Worm (Caenorhabditis elegans) whole organism, mixed stage, embryonic: Measurements from ENCODE around the gene C41H7.2.

ENCODE experiments used
- M03D4.4 ChIP-seq: sonication (generic microtip); optimal IDR thresholded peaks from 2 replicates; lab custom pipeline; 2017; ENCODE audit warnings: mild to moderate bottlenecking, missing genetic modification characterization, missing compliant biosample characterization
- bed-3 ChIP-seq: fragments of 200-800 bp; sonication (Bioruptor generic); optimal IDR thresholded peaks from 3 replicates; lab custom pipeline; 2018; ENCODE audit warnings: mild to moderate bottlenecking, missing genetic modification characterization, moderate library complexity, missing compliant biosample characterization
- blmp-1 ChIP-seq: fragments of 150-350 bp; optimal IDR thresholded peaks from 2 replicates; lab custom pipeline; 2014; ENCODE audit warnings: missing biosample characterization, missing genetic modification characterization
- ceh-39 ChIP-seq: fragments of 150-350 bp; optimal IDR thresholded peaks from 2 replicates; lab custom pipeline; 2014; ENCODE audit warnings: missing biosample characterization, missing genetic modification characterization
- ceh-43 ChIP-seq: fragments of 200-800 bp; sonication (Bioruptor generic); optimal IDR thresholded peaks from 2 replicates; lab custom pipeline; 2018; ENCODE audit warnings: mild to moderate bottlenecking, missing genetic modification characterization, moderate library complexity, missing compliant biosample characterization
- ceh-83 ChIP-seq: fragments of 200-800 bp; sonication (Bioruptor generic); optimal IDR thresholded peaks from 2 replicates; lab custom pipeline; 2018; ENCODE audit warnings: mild to moderate bottlenecking, missing genetic modification characterization, missing compliant biosample characterization
- ces-1 ChIP-seq: fragments of 150-350 bp; optimal IDR thresholded peaks from 2 replicates; lab custom pipeline; 2014; ENCODE audit warnings: missing biosample characterization, missing genetic modification reagents, missing genetic modification characterization
- cnd-1 ChIP-seq: fragments of 200-800 bp; sonication (Bioruptor generic); optimal IDR thresholded peaks from 2 replicates; lab custom pipeline; 2018; ENCODE audit warnings: mild to moderate bottlenecking, missing genetic modification characterization, missing compliant biosample characterization
- drap-1 ChIP-seq: fragments of 200-800 bp; sonication (Bioruptor generic); optimal IDR thresholded peaks from 3 replicates; lab custom pipeline; 2018; ENCODE audit warnings: mild to moderate bottlenecking, missing genetic modification characterization, missing compliant biosample characterization
- elt-1 ChIP-seq: sonication (generic microtip); optimal IDR thresholded peaks from 2 replicates; lab custom pipeline; 2017; ENCODE audit warnings: missing genetic modification characterization, mild to moderate bottlenecking, missing compliant biosample characterization, antibody characterized with exemption, moderate library complexity, borderline replicate concordance; ENCODE audit not compliant: insufficient read depth
- elt-3 ChIP-seq: fragments of 150-350 bp; optimal IDR thresholded peaks from 2 replicates; lab custom pipeline; 2014; ENCODE audit warnings: missing biosample characterization, missing genetic modification characterization
- flh-1 ChIP-seq: fragments of 200-800 bp; sonication (Bioruptor generic); optimal IDR thresholded peaks from 2 replicates; lab custom pipeline; 2018; ENCODE audit warnings: mild to moderate bottlenecking, missing genetic modification characterization, moderate library complexity, missing compliant biosample characterization
- ham-2 ChIP-seq: fragments of 200-800 bp; sonication (Bioruptor generic); optimal IDR thresholded peaks from 2 replicates; lab custom pipeline; 2018; ENCODE audit warnings: mild to moderate bottlenecking, missing genetic modification characterization, missing compliant biosample characterization
- hlh-1 ChIP-seq: fragments of 150-350 bp; optimal IDR thresholded peaks from 2 replicates; lab custom pipeline; 2014; ENCODE audit warnings: missing biosample characterization, missing genetic modification reagents, missing genetic modification characterization
- lin-13 ChIP-seq: fragments of 150-350 bp; optimal IDR thresholded peaks from 2 replicates; lab custom pipeline; 2014; ENCODE audit warnings: missing biosample characterization, missing genetic modification characterization
- lin-32 ChIP-seq: fragments of 200-800 bp; sonication (Bioruptor generic); optimal IDR thresholded peaks from 2 replicates; lab custom pipeline; 2018; ENCODE audit warnings: mild to moderate bottlenecking, missing genetic modification characterization, missing compliant biosample characterization
- lsy-2 ChIP-seq: fragments of 150-350 bp; optimal IDR thresholded peaks from 2 replicates; lab custom pipeline; 2014; ENCODE audit warnings: missing biosample characterization, missing genetic modification characterization
- mab-5 ChIP-seq: fragments of 150-350 bp; optimal IDR thresholded peaks from 2 replicates; lab custom pipeline; 2014; ENCODE audit warnings: missing biosample characterization, missing genetic modification characterization
- mep-1 ChIP-seq: fragments of 150-350 bp; optimal IDR thresholded peaks from 2 replicates; lab custom pipeline; 2017; ENCODE audit warnings: missing biosample characterization, missing genetic modification reagents, missing genetic modification characterization, inconsistent platforms
- mls-2 ChIP-seq: sonication (generic microtip); optimal IDR thresholded peaks from 2 replicates; lab custom pipeline; 2016; ENCODE audit warnings: mild to moderate bottlenecking, missing genetic modification characterization, moderate library complexity, missing compliant biosample characterization
- nhr-12 ChIP-seq: fragments of 150-350 bp; optimal IDR thresholded peaks from 2 replicates; lab custom pipeline; 2014; ENCODE audit warnings: missing biosample characterization, missing genetic modification characterization
- nhr-2 ChIP-seq: fragments of 150-350 bp; optimal IDR thresholded peaks from 2 replicates; lab custom pipeline; 2014; ENCODE audit warnings: missing biosample characterization, missing genetic modification characterization
- nhr-237 ChIP-seq: fragments of 150-350 bp; optimal IDR thresholded peaks from 2 replicates; lab custom pipeline; 2014; ENCODE audit warnings: missing biosample characterization, missing genetic modification characterization
- nhr-28 ChIP-seq: fragments of 150-350 bp; optimal IDR thresholded peaks from 2 replicates; lab custom pipeline; 2014; ENCODE audit warnings: missing biosample characterization, missing genetic modification characterization
- nhr-76 ChIP-seq: sonication (generic microtip); optimal IDR thresholded peaks from 2 replicates; lab custom pipeline; 2017; ENCODE audit warnings: missing biosample characterization, missing genetic modification characterization
- pha-4 ChIP-seq: fragments of 150-350 bp; optimal IDR thresholded peaks from 2 replicates; lab custom pipeline; 2018; ENCODE audit warnings: missing biosample characterization, missing genetic modification reagents, missing genetic modification characterization
- sem-2 ChIP-seq: fragments of 200-800 bp; sonication (Bioruptor generic); optimal IDR thresholded peaks from 2 replicates; lab custom pipeline; 2018; ENCODE audit warnings: mild to moderate bottlenecking, missing genetic modification characterization, missing compliant biosample characterization
- snpc-4 ChIP-seq: fragments of 150-350 bp; optimal IDR thresholded peaks from 2 replicates; lab custom pipeline; 2014; ENCODE audit warnings: missing biosample characterization, missing genetic modification characterization
- sptf-1 ChIP-seq: sonication (generic microtip); optimal IDR thresholded peaks from 2 replicates; lab custom pipeline; 2017; ENCODE audit warnings: mild to moderate bottlenecking, missing genetic modification characterization, moderate library complexity, missing compliant biosample characterization
- tbx-8 ChIP-seq: fragments of 200-800 bp; sonication (Bioruptor generic); optimal IDR thresholded peaks from 2 replicates; lab custom pipeline; 2018; ENCODE audit warnings: mild to moderate bottlenecking, missing genetic modification characterization, moderate library complexity, missing compliant biosample characterization
- unc-120 ChIP-seq: sonication (generic microtip); optimal IDR thresholded peaks from 2 replicates; lab custom pipeline; 2017; ENCODE audit warnings: missing genetic modification characterization, missing compliant biosample characterization; ENCODE audit not compliant: poor library complexity, severe bottlenecking
- unc-39 ChIP-seq: fragments of 150-350 bp; optimal IDR thresholded peaks from 2 replicates; lab custom pipeline; 2014; ENCODE audit warnings: missing biosample characterization, missing genetic modification characterization
- unc-62 ChIP-seq: fragments of 150-350 bp; optimal IDR thresholded peaks from 2 replicates; lab custom pipeline; 2014; ENCODE audit warnings: missing biosample characterization, missing genetic modification reagents, missing genetic modification characterization
- zip-8 ChIP-seq: fragments of 150-350 bp; optimal IDR thresholded peaks from 2 replicates; lab custom pipeline; 2014; ENCODE audit warnings: missing biosample characterization, missing genetic modification characterization
- ztf-11 ChIP-seq: fragments of 150-350 bp; optimal IDR thresholded peaks from 2 replicates; lab custom pipeline; 2014; ENCODE audit warnings: missing biosample characterization, missing genetic modification characterization

Gene C41H7.2

ce11 chrII:2979061-2979460 is 35.6 kb upstream of the C41H7.2 start:
- TF ChIP-seq drap-1: no peak
- peak; percentile 36 for TF ChIP-seq ham-2 (GFP tag; lab: Kevin White, UChicago)
- TF ChIP-seq ceh-39: no peak

ce11 chrII:2984383-2984782 is 30.2 kb upstream of the C41H7.2 start:
- TF ChIP-seq cnd-1 (tag; lab: Kevin White, UChicago): no peak
- TF ChIP-seq, all 35 proteins: peak for 0

- TF ChIP-seq drap-1 (no peak), unc-62 (GFP tag; lab: Kevin White, UChicago) (no peak), nhr-28 (tag; lab: Kevin White, UChicago) (no peak), unc-39 (tag; lab: Kevin White, UChicago) (no peak), M03D4.4 (no peak), elt-3 (tag; lab: Kevin White, UChicago) (no peak), mls-2 (tag; lab: Kevin White, UChicago) (no peak), ceh-83 (GFP tag; lab: Kevin White, UChicago) (no peak), unc-120 (tag; lab: Kevin White, UChicago) (no peak), ham-2 (GFP tag; lab: Kevin White, UChicago) (no peak), nhr-237 (tag; lab: Kevin White, UChicago) (no peak), blmp-1 (tag; lab: Kevin White, UChicago) (no peak), hlh-1 (tag; lab: Kevin White, UChicago) (no peak), lin-32 (GFP tag; lab: Kevin White, UChicago) (no peak), nhr-2 (tag; lab: Kevin White, UChicago) (no peak), ces-1 (GFP tag; lab: Kevin White, UChicago) (no peak)
- TF ChIP-seq, all 35 proteins: peak for 0
Observed at ce11 chrII:2985446-2985845, 29.2 kb upstream of the C41H7.2 start.

DNA sequence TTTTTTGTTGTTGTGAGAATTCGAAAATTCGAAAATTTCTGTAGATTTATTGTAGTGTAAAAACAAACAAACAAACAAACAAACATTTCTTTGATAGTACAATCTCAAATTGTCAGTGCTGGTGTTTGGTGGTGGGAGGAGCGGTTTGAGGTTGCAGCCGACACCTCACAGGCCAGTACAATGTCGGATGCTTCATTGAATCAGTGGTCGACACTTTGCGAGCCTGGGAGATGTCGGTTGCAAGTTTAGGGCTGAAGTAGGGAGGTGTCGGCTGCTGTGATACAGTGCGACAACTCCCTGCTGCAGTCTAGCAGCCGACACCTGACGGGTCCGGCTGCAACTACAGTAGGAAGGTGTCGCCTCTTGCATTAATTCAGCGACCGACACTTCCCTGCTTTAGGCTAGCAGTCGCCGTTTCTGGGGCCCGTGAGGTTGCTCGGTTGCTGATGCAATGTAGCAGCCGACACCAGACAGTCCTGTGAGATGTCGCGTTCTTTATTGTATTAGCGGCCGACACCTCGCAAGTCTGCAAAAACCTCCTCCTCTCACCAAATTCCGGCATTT is 28.6 kb upstream of the C41H7.2 start:
- TF ChIP-seq tbx-8 (GFP tag; lab: Kevin White, UChicago) (no peak), nhr-76 (no peak), bed-3 (GFP tag; lab: Kevin White, UChicago) (no peak), ces-1 (GFP tag; lab: Kevin White, UChicago) (no peak), pha-4 (tag; lab: Kevin White, UChicago) (no peak), nhr-237 (tag; lab: Kevin White, UChicago) (no peak), nhr-28 (tag; lab: Kevin White, UChicago) (no peak), lin-32 (GFP tag; lab: Kevin White, UChicago) (no peak), lsy-2 (no peak), sptf-1 (tag; lab: Kevin White, UChicago) (no peak), drap-1 (no peak)

DNA sequence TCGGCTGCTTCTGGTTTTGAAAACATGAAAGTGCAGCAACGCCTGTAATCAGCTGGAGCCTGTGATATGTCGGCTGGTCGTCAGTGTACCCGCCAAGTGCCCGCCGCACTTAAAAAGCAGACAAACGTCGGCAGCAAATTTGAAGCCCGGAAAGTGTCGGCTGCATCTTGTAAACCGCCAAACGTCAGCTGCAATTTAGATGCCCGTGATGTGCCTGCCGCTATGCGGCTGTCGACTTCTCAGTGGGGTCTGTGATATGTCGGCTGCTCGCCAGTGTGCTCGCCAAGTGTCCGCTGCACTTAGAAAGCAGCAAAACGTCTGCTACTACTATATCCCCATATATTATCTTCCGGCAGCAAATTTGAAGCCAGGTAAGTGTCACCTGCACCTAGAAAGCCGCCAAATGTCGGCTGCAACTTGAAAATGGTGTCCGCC is 27.5 kb upstream of the C41H7.2 start:
- TF ChIP-seq bed-3 (GFP tag; lab: Kevin White, UChicago): no peak
- TF ChIP-seq, all 35 proteins: peak for 0

ce11 chrII:2987854-2988350 is 26.7 kb upstream of the C41H7.2 start, which contains the start of gene lido-7:
Gene lido-7 (plus strand): TSS chrII:2988300.
- TF ChIP-seq ceh-43 (GFP tag; lab: Kevin White, UChicago) (no peak), sptf-1 (tag; lab: Kevin White, UChicago) (peak; percentile 40), mls-2 (tag; lab: Kevin White, UChicago) (no peak), pha-4 (tag; lab: Kevin White, UChicago) (peak; percentile 12), mep-1 (tag; lab: Kevin White, UChicago) (no peak), nhr-76 (no peak), elt-3 (tag; lab: Kevin White, UChicago) (no peak), tbx-8 (GFP tag; lab: Kevin White, UChicago) (no peak), M03D4.4 (peak; percentile 3), lin-13 (tag; lab: Kevin White, UChicago) (peak; percentile 5), nhr-28 (tag; lab: Kevin White, UChicago) (no peak), hlh-1 (tag; lab: Kevin White, UChicago) (peak; percentile 8), lin-32 (GFP tag; lab: Kevin White, UChicago) (peak; percentile 21), ceh-83 (GFP tag; lab: Kevin White, UChicago) (no peak), zip-8 (tag; lab: Kevin White, UChicago) (no peak), elt-1 (no peak), flh-1 (no peak), ztf-11 (tag; lab: Kevin White, UChicago) (no peak), drap-1 (no peak), unc-120 (tag; lab: Kevin White, UChicago) (peak; percentile 37), cnd-1 (tag; lab: Kevin White, UChicago) (no peak), unc-39 (tag; lab: Kevin White, UChicago) (no peak), nhr-2 (tag; lab: Kevin White, UChicago) (peak; percentile 30), ces-1 (GFP tag; lab: Kevin White, UChicago) (no peak), bed-3 (GFP tag; lab: Kevin White, UChicago) (no peak), ceh-39 (no peak), mab-5 (tag; lab: Kevin White, UChicago) (no peak), blmp-1 (tag; lab: Kevin White, UChicago) (no peak), lsy-2 (peak; percentile 25), sem-2 (GFP tag; lab: Kevin White, UChicago) (no peak), nhr-12 (no peak), snpc-4 (tag; lab: Kevin White, UChicago) (no peak), nhr-237 (tag; lab: Kevin White, UChicago) (no peak), unc-62 (GFP tag; lab: Kevin White, UChicago) (no peak)
